Fruit fly (Drosophila melanogaster) whole organism, embryonic: ENCODE measurements around the gene CG34296.

Source experiments
- ERR ChIP-seq: fragments of 200-800 bp; sonication (Bioruptor generic); optimal IDR thresholded peaks from 2 replicates; lab custom pipeline; 2016; ENCODE audit warnings: missing biosample characterization, missing genetic modification characterization
- oc ChIP-seq: fragments of 200-800 bp; sonication (Bioruptor generic); optimal IDR thresholded peaks from 2 replicates; lab custom pipeline; 2018; ENCODE audit warnings: missing biosample characterization, mild to moderate bottlenecking, missing genetic modification characterization, moderate library complexity
- pnt ChIP-seq: fragments of 200-800 bp; sonication (Bioruptor generic); optimal IDR thresholded peaks from 3 replicates; lab custom pipeline; 2016; ENCODE audit warnings: missing biosample characterization, missing genetic modification characterization

DNA sequence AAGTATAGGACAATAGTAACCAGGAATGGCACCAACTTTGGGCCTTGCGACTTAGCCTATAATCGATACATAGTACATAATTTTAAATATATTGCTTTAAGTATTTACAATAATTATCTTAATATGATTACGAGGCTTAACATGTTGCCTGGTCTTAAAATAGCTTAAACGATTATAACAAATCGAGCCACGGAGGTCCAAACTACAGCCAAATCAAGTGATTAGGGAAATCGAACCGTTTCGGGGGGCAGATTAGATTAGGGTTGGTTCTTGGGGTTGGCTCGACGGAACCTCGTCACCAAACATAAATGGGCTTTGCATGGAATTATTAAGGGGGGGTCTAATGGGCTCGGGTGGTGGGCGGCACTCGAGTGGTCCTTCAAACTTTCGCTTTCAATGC is 41.1 kb upstream of the CG34296 start:
- TF ChIP-seq oc (tag; lab: Kevin White, UChicago) (no peak), pnt (GFP tag; lab: Kevin White, UChicago) (no peak), ERR (GFP tag; lab: Kevin White, UChicago) (no peak)
